Worm (Caenorhabditis elegans) whole organism, L1 larva: ENCODE measurements around the gene bli-5.

ENCODE experiments used
- blmp-1 ChIP-seq: fragments of 150-350 bp; optimal IDR thresholded peaks from 2 replicates; lab custom pipeline; 2014; ENCODE audit warnings: missing biosample characterization, missing genetic modification characterization
- ceh-8 ChIP-seq: fragments of 200-800 bp; sonication (Bioruptor generic); optimal IDR thresholded peaks from 2 replicates; lab custom pipeline; 2018; ENCODE audit warnings: mild to moderate bottlenecking, missing genetic modification characterization, moderate library complexity, missing compliant biosample characterization
- ceh-90 ChIP-seq: sonication (generic microtip); optimal IDR thresholded peaks from 2 replicates; lab custom pipeline; 2016; ENCODE audit warnings: missing genetic modification characterization, missing compliant biosample characterization
- efl-1 ChIP-seq, 4 experiments: fragments of 150-350 bp; optimal IDR thresholded peaks in 3 of 4; peaks in 1 of 4; 1 replicate in 1 of 4; 2 replicates in 3 of 4; lab custom pipeline; 2014; ENCODE audit warnings: missing biosample characterization in 2 of 4, missing genetic modification characterization in 2 of 4, missing genetic modification reagents in 2 of 4
- elt-2 ChIP-seq: sonication (generic microtip); optimal IDR thresholded peaks from 2 replicates; lab custom pipeline; 2016; ENCODE audit warnings: missing genetic modification characterization, mild to moderate bottlenecking, inconsistent platforms, missing compliant biosample characterization, missing genetic modification reagents
- ets-5 ChIP-seq: fragments of 200-800 bp; sonication (Bioruptor generic); IDR thresholded peaks from 2 replicates; pipeline ENCODE4 v1.3.6; 2022; ENCODE audit warnings: missing genetic modification characterization, missing compliant biosample characterization
- fkh-4 ChIP-seq: sonication (generic microtip); optimal IDR thresholded peaks from 2 replicates; lab custom pipeline; 2016; ENCODE audit warnings: missing compliant biosample characterization, missing genetic modification characterization, borderline replicate concordance
- hlh-4 ChIP-seq: sonication (generic microtip); optimal IDR thresholded peaks from 2 replicates; lab custom pipeline; 2016; ENCODE audit warnings: mild to moderate bottlenecking, missing genetic modification characterization, missing compliant biosample characterization
- jun-1 ChIP-seq: fragments of 150-350 bp; optimal IDR thresholded peaks from 2 replicates; lab custom pipeline; 2014; ENCODE audit warnings: missing biosample characterization, missing genetic modification reagents, missing genetic modification characterization
- lin-14 ChIP-seq: fragments of 200-800 bp; sonication (Bioruptor generic); optimal IDR thresholded peaks from 2 replicates; lab custom pipeline; 2018; ENCODE audit warnings: mild to moderate bottlenecking, missing genetic modification characterization, moderate library complexity, missing compliant biosample characterization
- mdl-1 ChIP-seq, 2 experiments: fragments of 150-350 bp; optimal IDR thresholded peaks; 2 replicates each; lab custom pipeline; 2014 to 2017; ENCODE audit warnings: missing biosample characterization in 2 of 2, missing genetic modification characterization in 2 of 2, inconsistent platforms in 1 of 2
- mef-2 ChIP-seq: fragments of 150-350 bp; optimal IDR thresholded peaks from 2 replicates; lab custom pipeline; 2014; ENCODE audit warnings: missing biosample characterization, missing genetic modification characterization
- nhr-28 ChIP-seq: fragments of 150-350 bp; optimal IDR thresholded peaks from 2 replicates; lab custom pipeline; 2014; ENCODE audit warnings: missing biosample characterization, missing genetic modification characterization
- nhr-71 ChIP-seq: sonication (generic microtip); optimal IDR thresholded peaks from 2 replicates; lab custom pipeline; 2016; ENCODE audit warnings: mild to moderate bottlenecking, missing genetic modification characterization, moderate library complexity, missing compliant biosample characterization
- nhr-77 ChIP-seq: fragments of 150-350 bp; optimal IDR thresholded peaks from 2 replicates; lab custom pipeline; 2014; ENCODE audit warnings: missing biosample characterization, missing genetic modification characterization
- nhr-85 ChIP-seq: sonication (generic microtip); peaks from one replicate; lab custom pipeline; 2016; ENCODE audit warnings: missing genetic modification characterization, inconsistent platforms, missing compliant biosample characterization
- pag-3 ChIP-seq: sonication (generic microtip); optimal IDR thresholded peaks from 2 replicates; lab custom pipeline; 2017; ENCODE audit warnings: missing genetic modification characterization, mild to moderate bottlenecking, missing compliant biosample characterization, antibody characterized with exemption, borderline replicate concordance; ENCODE audit not compliant: insufficient read depth
- pqm-1 ChIP-seq: sonication (generic microtip); optimal IDR thresholded peaks from 3 replicates; lab custom pipeline; 2017; ENCODE audit warnings: missing biosample characterization, missing genetic modification characterization
- rnt-1 ChIP-seq: sonication (generic microtip); optimal IDR thresholded peaks from 2 replicates; lab custom pipeline; 2016; ENCODE audit warnings: mild to moderate bottlenecking, missing genetic modification characterization, moderate library complexity, missing compliant biosample characterization
- sptf-1 ChIP-seq: fragments of 150-350 bp; optimal IDR thresholded peaks from 2 replicates; lab custom pipeline; 2014; ENCODE audit warnings: missing biosample characterization, missing genetic modification characterization
- sup-37 ChIP-seq: fragments of 200-800 bp; sonication (Bioruptor generic); optimal IDR thresholded peaks from 2 replicates; lab custom pipeline; 2018; ENCODE audit warnings: mild to moderate bottlenecking, missing genetic modification characterization, missing compliant biosample characterization
- tbx-2 ChIP-seq: sonication (generic microtip); optimal IDR thresholded peaks from 2 replicates; lab custom pipeline; 2016; ENCODE audit warnings: missing genetic modification characterization, missing compliant biosample characterization
- unc-130 ChIP-seq: fragments of 150-350 bp; optimal IDR thresholded peaks from 2 replicates; lab custom pipeline; 2017; ENCODE audit warnings: missing biosample characterization, missing genetic modification characterization, inconsistent platforms
- unc-30 ChIP-seq: sonication (generic microtip); optimal IDR thresholded peaks from 2 replicates; lab custom pipeline; 2017; ENCODE audit warnings: missing biosample characterization, missing genetic modification characterization
- xbp-1 ChIP-seq: sonication (generic microtip); optimal IDR thresholded peaks from 2 replicates; lab custom pipeline; 2016; ENCODE audit warnings: missing genetic modification characterization, missing compliant biosample characterization
- zag-1 ChIP-seq: fragments of 150-350 bp; optimal IDR thresholded peaks from 2 replicates; lab custom pipeline; 2014; ENCODE audit warnings: missing biosample characterization, missing genetic modification characterization
- ztf-4 ChIP-seq: fragments of 150-350 bp; optimal IDR thresholded peaks from 2 replicates; lab custom pipeline; 2014; ENCODE audit warnings: missing biosample characterization, missing genetic modification characterization

The bli-5 gene

ce11 chrIII:13393239-13393638, 36.3 kb downstream of the bli-5 start, which contains the start of gene dnj-17:
TSS of gene dnj-17 (minus strand) at chrIII:13393339.
- TF ChIP-seq nhr-28 (tag; lab: Kevin White, UChicago) (no peak), efl-1 (optimal IDR thresholded peaks at IDR 0.05; lab: Kevin White, UChicago) (no peak), efl-1 (GFP tag; optimal IDR thresholded peaks at IDR 0.05 in 1 of 2; lab: Kevin White, UChicago) (peak; percentile 27 to 74)

DNA sequence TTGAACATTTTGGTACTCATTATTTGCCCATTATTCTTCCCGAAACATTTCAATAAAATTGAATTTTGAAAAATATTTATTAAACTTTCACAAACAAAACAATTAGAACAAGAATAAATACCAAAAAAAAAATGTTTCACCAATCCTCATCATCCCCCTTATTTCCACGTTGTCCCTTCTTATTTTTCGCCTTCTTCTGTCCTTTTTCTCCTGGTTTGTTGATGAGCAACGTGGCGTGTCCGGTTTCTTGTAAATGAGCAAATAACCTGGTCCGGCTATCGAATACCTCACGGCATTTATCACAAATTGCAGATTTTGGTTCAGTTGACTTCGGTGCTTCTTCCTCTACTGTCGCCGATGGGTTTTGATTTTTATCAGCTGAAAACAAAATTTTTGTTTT, 38.8 kb downstream of the bli-5 start:
- TF ChIP-seq pag-3 (tag; lab: Kevin White, UChicago) (no peak), nhr-77 (tag; lab: Kevin White, UChicago) (no peak), efl-1 (optimal IDR thresholded peaks at IDR 0.05; lab: Kevin White, UChicago) (no peak), efl-1 (GFP tag; optimal IDR thresholded peaks at IDR 0.05 in 1 of 2; lab: Kevin White, UChicago) (peak in 1 of 2 experiments; percentile 66), ztf-4 (tag; lab: Kevin White, UChicago) (no peak), nhr-85 (tag; lab: Kevin White, UChicago) (peak; percentile 65)

DNA sequence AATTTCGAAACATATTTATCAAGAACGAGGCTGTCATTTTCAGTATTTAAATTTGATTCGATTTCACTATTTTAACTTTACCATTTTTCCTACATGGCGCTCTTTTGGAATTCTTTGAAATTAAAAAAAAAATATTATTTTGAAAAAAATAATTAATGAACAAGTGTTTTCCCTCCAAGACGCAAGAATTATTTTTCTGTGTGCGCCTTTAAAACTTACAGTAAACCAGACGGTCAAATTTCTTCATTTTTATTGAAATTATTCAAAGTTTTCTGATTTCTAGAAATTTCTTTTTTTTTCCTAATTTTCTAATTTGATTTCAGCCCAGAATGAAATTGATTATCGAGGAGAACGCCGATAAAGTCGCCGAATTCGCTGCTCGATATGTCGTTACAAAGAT, 40.5 kb downstream of the bli-5 start, which contains the start of gene T03F6.3:
Gene T03F6.3 (plus strand): TSS at position 318 of the 400 bp plus-strand sequence.
- TF ChIP-seq pqm-1 (tag; lab: Kevin White, UChicago) (no peak), ceh-90 (tag; lab: Kevin White, UChicago) (no peak), sup-37 (GFP tag; lab: Kevin White, UChicago) (no peak), sptf-1 (no peak), unc-30 (tag; lab: Kevin White, UChicago) (no peak), rnt-1 (no peak), hlh-4 (tag; lab: Kevin White, UChicago) (no peak), tbx-2 (tag; lab: Kevin White, UChicago) (no peak)
- TF ChIP-seq, all 84 proteins: peak for 0

DNA sequence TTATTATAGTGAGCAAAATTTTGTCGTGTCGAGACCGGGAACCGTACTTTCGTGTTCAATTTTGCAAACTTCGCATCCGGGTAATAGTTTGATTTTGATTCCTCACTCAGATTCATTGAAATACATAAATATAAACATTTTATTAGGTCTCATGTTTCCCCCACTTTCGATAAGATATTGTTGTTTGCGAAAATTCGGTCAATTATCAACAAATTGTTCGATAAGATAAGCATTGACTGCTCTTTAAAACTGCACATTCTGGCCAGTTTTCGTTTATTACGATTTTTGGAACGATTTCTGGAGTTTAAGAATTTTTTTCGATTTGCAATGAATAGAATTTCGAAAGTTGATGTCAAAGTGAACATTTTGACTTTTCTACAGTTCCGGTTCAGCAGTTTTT, 40.9 kb downstream of the bli-5 start:
- TF ChIP-seq zag-1 (no peak), elt-2 (tag; lab: Kevin White, UChicago) (peak; percentile 73)

- TF ChIP-seq mef-2 (tag; lab: Kevin White, UChicago) (no peak), fkh-4 (no peak)
Observed at ce11 chrIII:13385850-13386249, 43.7 kb downstream of the bli-5 start, which contains the start of gene T03F6.4. TSS of gene T03F6.4 (plus strand) at chrIII:13386150.

DNA sequence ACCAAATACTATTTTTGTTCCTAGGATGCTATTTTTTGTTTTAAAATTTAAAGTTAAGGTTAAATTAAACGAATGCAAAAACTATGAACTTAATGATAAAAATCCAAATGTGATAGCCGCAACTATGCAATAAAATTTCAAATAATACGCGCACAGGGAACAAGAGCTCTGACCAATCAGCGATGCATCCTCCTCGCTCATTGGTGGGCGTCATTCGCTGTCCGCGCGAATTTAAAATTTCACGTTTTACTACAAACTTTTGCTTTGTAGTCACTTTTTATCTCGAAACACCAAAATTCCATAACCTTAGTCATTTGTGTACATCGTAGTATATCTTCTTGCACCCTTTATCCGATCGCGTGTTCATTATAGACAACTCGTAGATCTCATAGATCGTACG, 46.4 kb downstream of the bli-5 start:
- TF ChIP-seq unc-130 (tag; lab: Kevin White, UChicago) (no peak), lin-14 (GFP tag; lab: Kevin White, UChicago) (no peak), ceh-90 (tag; lab: Kevin White, UChicago) (no peak), ceh-8 (GFP tag; lab: Kevin White, UChicago) (no peak), xbp-1 (tag; lab: Kevin White, UChicago) (peak; percentile 57), ets-5 (GFP tag; lab: Robert Waterston, UW) (no peak), rnt-1 (no peak), jun-1 (tag; lab: Kevin White, UChicago) (no peak), efl-1 (optimal IDR thresholded peaks at IDR 0.05; lab: Kevin White, UChicago) (no peak), efl-1 (GFP tag; optimal IDR thresholded peaks at IDR 0.05 in 1 of 2; lab: Kevin White, UChicago) (peak in 1 of 2 experiments; percentile 7)

DNA sequence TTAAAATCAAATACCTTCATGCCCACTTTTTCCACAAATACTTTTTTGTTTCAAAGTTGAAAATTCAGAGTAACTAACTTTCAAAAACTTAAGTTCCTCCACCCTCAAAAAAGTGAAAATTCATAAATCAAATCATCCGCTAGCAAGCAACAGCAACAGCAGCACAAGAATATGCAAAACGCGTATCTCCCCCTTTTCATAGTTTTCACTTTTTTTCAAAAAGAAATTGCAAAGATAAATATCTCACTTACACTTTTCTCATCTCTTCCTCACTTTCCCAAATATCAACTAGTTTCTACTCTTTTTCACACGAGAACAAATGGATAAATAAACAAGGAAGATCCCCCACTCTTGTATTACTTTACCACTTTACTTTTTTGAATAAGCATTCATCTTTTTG, 47.9 kb downstream of the bli-5 start:
- no peak for TF ChIP-seq mdl-1 (tag; optimal IDR thresholded peaks at IDR 0.05; lab: Kevin White, UChicago)
- TF ChIP-seq lin-14 (GFP tag; lab: Kevin White, UChicago), result peak; percentile 31
- peak; percentile 76 for TF ChIP-seq blmp-1 (tag; lab: Kevin White, UChicago)

- TF ChIP-seq jun-1 (tag; lab: Kevin White, UChicago), result no peak
- peak; percentile 12 for TF ChIP-seq lin-14 (GFP tag; lab: Kevin White, UChicago)
- peak; percentile 84 for TF ChIP-seq nhr-85 (tag; lab: Kevin White, UChicago)
- TF ChIP-seq nhr-71 (tag; lab: Kevin White, UChicago), result peak; percentile 2
- TF ChIP-seq, all 84 proteins: peak for 3
Observed at ce11 chrIII:13380881-13381280, 48.7 kb downstream of the bli-5 start.
